Fruit fly (Drosophila melanogaster) whole organism, embryonic: ENCODE results near the gene SelT.

ENCODE experiments used
- ATbp ChIP-seq: fragments of 200-800 bp; sonication (Bioruptor generic); optimal IDR thresholded peaks from 2 replicates; lab custom pipeline; 2017; ENCODE audit warnings: missing biosample characterization, mild to moderate bottlenecking, missing genetic modification characterization, missing genetic modification reagents
- Ada2b ChIP-seq: fragments of 200-800 bp; sonication (Bioruptor generic); IDR thresholded peaks from 2 replicates; pipeline ENCODE4 v1.3.6; 2022; ENCODE audit warnings: missing biosample characterization, missing genetic modification characterization
- CG10147 ChIP-seq: fragments of 200-800 bp; sonication (Bioruptor generic); optimal IDR thresholded peaks from 2 replicates; lab custom pipeline; 2019; ENCODE audit warnings: missing biosample characterization, mild to moderate bottlenecking, missing genetic modification characterization, moderate library complexity
- CG10209 ChIP-seq: fragments of 200-800 bp; sonication (Bioruptor generic); optimal IDR thresholded peaks from 3 replicates; lab custom pipeline; 2017; ENCODE audit warnings: missing biosample characterization, mild to moderate bottlenecking, missing genetic modification characterization, missing genetic modification reagents
- CG10267 ChIP-seq: fragments of 200-800 bp; sonication (Bioruptor generic); optimal IDR thresholded peaks from 2 replicates; lab custom pipeline; 2018; ENCODE audit warnings: missing biosample characterization, mild to moderate bottlenecking, missing genetic modification characterization, moderate library complexity
- CG10543 ChIP-seq: fragments of 200-800 bp; sonication (Bioruptor generic); optimal IDR thresholded peaks from 3 replicates; lab custom pipeline; 2017; ENCODE audit warnings: missing biosample characterization, mild to moderate bottlenecking, missing genetic modification characterization, moderate library complexity
- CG11247 ChIP-seq: fragments of 200-800 bp; sonication (Bioruptor generic); IDR thresholded peaks from 2 replicates; pipeline ENCODE4 v1.3.6; 2022; ENCODE audit warnings: missing biosample characterization, missing genetic modification characterization
- CG11504 ChIP-seq: fragments of 200-800 bp; sonication (Bioruptor generic); optimal IDR thresholded peaks from 3 replicates; lab custom pipeline; 2019; ENCODE audit warnings: missing biosample characterization, mild to moderate bottlenecking, missing genetic modification characterization, moderate library complexity
- CG11696 ChIP-seq: fragments of 200-800 bp; sonication (Bioruptor generic); IDR thresholded peaks from 2 replicates; pipeline ENCODE4 v1.3.6; 2022; ENCODE audit warnings: missing biosample characterization, missing genetic modification characterization
- CG11723 ChIP-seq: fragments of 200-800 bp; sonication (Bioruptor generic); optimal IDR thresholded peaks from 2 replicates; lab custom pipeline; 2017; ENCODE audit warnings: missing biosample characterization, mild to moderate bottlenecking, missing genetic modification characterization
- CG12236 ChIP-seq: fragments of 200-800 bp; sonication (Bioruptor generic); optimal IDR thresholded peaks from 2 replicates; lab custom pipeline; 2016; ENCODE audit warnings: missing biosample characterization, missing genetic modification characterization
- CG15011 ChIP-seq: fragments of 200-800 bp; sonication (Bioruptor generic); optimal IDR thresholded peaks from 3 replicates; lab custom pipeline; 2018; ENCODE audit warnings: missing biosample characterization, mild to moderate bottlenecking, missing genetic modification characterization
- CG17328 ChIP-seq: fragments of 200-800 bp; sonication (Bioruptor generic); IDR thresholded peaks from 2 replicates; pipeline ENCODE4 v1.3.6; 2022; ENCODE audit warnings: missing biosample characterization, missing genetic modification characterization
- CG2120 ChIP-seq: fragments of 200-800 bp; sonication (Bioruptor generic); optimal IDR thresholded peaks from 3 replicates; lab custom pipeline; 2016; ENCODE audit warnings: missing biosample characterization, missing genetic modification characterization
- CG32767 ChIP-seq: fragments of 200-800 bp; sonication (Bioruptor generic); IDR thresholded peaks from 2 replicates; pipeline ENCODE4 v1.3.6; 2022; ENCODE audit warnings: missing biosample characterization, missing genetic modification characterization
- CG3407 ChIP-seq: fragments of 200-800 bp; sonication (Bioruptor generic); optimal IDR thresholded peaks from 2 replicates; lab custom pipeline; 2018; ENCODE audit warnings: missing biosample characterization, mild to moderate bottlenecking, missing genetic modification characterization
- CG6654 ChIP-seq: fragments of 200-800 bp; sonication (Bioruptor generic); optimal IDR thresholded peaks from 2 replicates; lab custom pipeline; 2017; ENCODE audit warnings: missing biosample characterization, mild to moderate bottlenecking, missing genetic modification characterization
- CG8924 ChIP-seq: fragments of 200-800 bp; optimal IDR thresholded peaks from 3 replicates; lab custom pipeline; 2019; ENCODE audit warnings: missing biosample characterization, mild to moderate bottlenecking, missing genetic modification characterization, moderate library complexity
- Drgx ChIP-seq: fragments of 200-800 bp; sonication (Bioruptor generic); IDR thresholded peaks from 2 replicates; pipeline ENCODE4 v1.3.6; 2022; ENCODE audit warnings: missing biosample characterization, missing genetic modification characterization
- H15 ChIP-seq: fragments of 200-800 bp; sonication (Bioruptor generic); IDR thresholded peaks from 3 replicates; pipeline ENCODE4 v1.3.6; 2022; ENCODE audit warnings: missing biosample characterization, missing genetic modification characterization
- HHEX ChIP-seq: fragments of 200-800 bp; sonication (Bioruptor generic); optimal IDR thresholded peaks from 3 replicates; lab custom pipeline; 2017; ENCODE audit warnings: missing biosample characterization, mild to moderate bottlenecking, missing genetic modification characterization, missing genetic modification reagents
- Med ChIP-seq: fragments of 200-800 bp; sonication (Bioruptor generic); peaks from one replicate; lab custom pipeline; 2016; ENCODE audit warnings: missing biosample characterization, missing genetic modification characterization, mild to moderate bottlenecking, inconsistent platforms, moderate library complexity
- Rx ChIP-seq: fragments of 200-800 bp; sonication (Bioruptor generic); IDR thresholded peaks from 2 replicates; pipeline ENCODE4 v1.3.6; 2022; ENCODE audit warnings: missing biosample characterization, missing genetic modification characterization
- Sox100B ChIP-seq: fragments of 200-800 bp; sonication (Bioruptor generic); optimal IDR thresholded peaks from 3 replicates; lab custom pipeline; 2018; ENCODE audit warnings: missing biosample characterization, mild to moderate bottlenecking, missing genetic modification characterization
- Sox102F ChIP-seq: fragments of 200-800 bp; sonication (Bioruptor generic); optimal IDR thresholded peaks from 2 replicates; lab custom pipeline; 2018; ENCODE audit warnings: missing biosample characterization, mild to moderate bottlenecking, missing genetic modification characterization, moderate library complexity
- al ChIP-seq: fragments of 200-800 bp; sonication (Bioruptor generic); IDR thresholded peaks from 2 replicates; pipeline ENCODE4 v1.3.6; 2022; ENCODE audit warnings: missing biosample characterization, missing genetic modification characterization
- bsh ChIP-seq, 2 experiments: fragments of 200-800 bp; sonication (Bioruptor generic); optimal IDR thresholded peaks; 2 replicates each; lab custom pipeline; 2017 to 2018; ENCODE audit warnings: mild to moderate bottlenecking in 2 of 2, missing biosample characterization in 2 of 2, missing genetic modification characterization in 2 of 2, moderate library complexity in 1 of 2
- cad ChIP-seq: fragments of >200 bp; optimal IDR thresholded peaks from 2 replicates; lab custom pipeline; 2017; ENCODE audit warnings: missing biosample characterization, missing genetic modification characterization
- ci ChIP-seq: fragments of 200-800 bp; sonication (Bioruptor generic); IDR thresholded peaks from 3 replicates; pipeline ENCODE4 v1.3.6; 2022; ENCODE audit warnings: missing biosample characterization, missing genetic modification characterization
- dimm ChIP-seq: fragments of 200-800 bp; sonication (Bioruptor generic); IDR thresholded peaks from 2 replicates; pipeline ENCODE4 v1.3.6; 2022; ENCODE audit warnings: missing biosample characterization, missing genetic modification characterization
- exex ChIP-seq: fragments of 200-800 bp; sonication (Bioruptor generic); optimal IDR thresholded peaks from 4 replicates; lab custom pipeline; 2018; ENCODE audit warnings: missing biosample characterization, mild to moderate bottlenecking, missing genetic modification characterization, moderate library complexity
- gem ChIP-seq: fragments of 200-800 bp; sonication (Bioruptor generic); optimal IDR thresholded peaks from 2 replicates; lab custom pipeline; 2019; ENCODE audit warnings: missing biosample characterization, mild to moderate bottlenecking, missing genetic modification characterization, moderate library complexity
- grau ChIP-seq: fragments of 200-800 bp; optimal IDR thresholded peaks from 3 replicates; lab custom pipeline; 2019; ENCODE audit warnings: missing biosample characterization, mild to moderate bottlenecking, missing genetic modification characterization, moderate library complexity
- kay ChIP-seq: fragments of 200-800 bp; sonication (Bioruptor generic); optimal IDR thresholded peaks from 2 replicates; lab custom pipeline; 2016; ENCODE audit warnings: missing biosample characterization, missing genetic modification characterization
- ken ChIP-seq: fragments of 200-800 bp; sonication (Bioruptor generic); IDR thresholded peaks from 3 replicates; pipeline ENCODE4 v1.3.6; 2022; ENCODE audit warnings: missing biosample characterization, missing genetic modification characterization
- lov ChIP-seq, 2 experiments: fragments of 200-800 bp in 1 of 2; fragments of >200 bp in 1 of 2; sonication (Bioruptor generic) in 1 of 2; IDR thresholded peaks in 1 of 2; optimal IDR thresholded peaks in 1 of 2; 2 replicates in 1 of 2; 3 replicates in 1 of 2; pipeline versions ENCODE4 v1.3.6 to Lab custom; 2017 to 2022; ENCODE audit warnings: missing biosample characterization in 1 of 2, missing genetic modification characterization in 1 of 2
- mld ChIP-seq: fragments of 200-800 bp; sonication (Bioruptor generic); IDR thresholded peaks from 3 replicates; pipeline ENCODE4 v1.3.6; 2022; ENCODE audit warnings: missing biosample characterization, missing genetic modification characterization; ENCODE audit not compliant: partially characterized antibody
- org-1 ChIP-seq: fragments of 200-800 bp; sonication (Bioruptor generic); optimal IDR thresholded peaks from 2 replicates; lab custom pipeline; 2017; ENCODE audit warnings: missing biosample characterization, missing genetic modification characterization
- row ChIP-seq: fragments of 200-800 bp; sonication (Bioruptor generic); IDR thresholded peaks from 3 replicates; pipeline ENCODE4 v1.3.6; 2022; ENCODE audit warnings: missing biosample characterization, missing genetic modification characterization
- sens ChIP-seq: fragments of 200-800 bp; sonication (Bioruptor generic); peaks from one replicate; lab custom pipeline; 2016; ENCODE audit warnings: missing biosample characterization, missing genetic modification characterization
- sisA ChIP-seq: fragments of 200-800 bp; sonication (Bioruptor generic); IDR thresholded peaks from 2 replicates; pipeline ENCODE4 v1.3.6; 2022; ENCODE audit warnings: missing biosample characterization, missing genetic modification characterization
- slbo ChIP-seq: fragments of 200-800 bp; sonication (Bioruptor generic); IDR thresholded peaks from 2 replicates; pipeline ENCODE4 v1.3.6; 2022; ENCODE audit warnings: missing biosample characterization, missing genetic modification characterization
- sqz ChIP-seq: fragments of 200-800 bp; sonication (Bioruptor generic); optimal IDR thresholded peaks from 3 replicates; lab custom pipeline; 2018; ENCODE audit warnings: missing biosample characterization, mild to moderate bottlenecking, missing genetic modification characterization
- tio ChIP-seq: fragments of 200-800 bp; sonication (Bioruptor generic); optimal IDR thresholded peaks from 2 replicates; lab custom pipeline; 2017; ENCODE audit warnings: missing biosample characterization, missing genetic modification characterization, inconsistent platforms
- toy ChIP-seq: fragments of 200-800 bp; sonication (Bioruptor generic); IDR thresholded peaks from 2 replicates; pipeline ENCODE4 v1.3.6; 2022; ENCODE audit warnings: missing biosample characterization, missing genetic modification characterization
- trem ChIP-seq: fragments of 200-800 bp; optimal IDR thresholded peaks from 3 replicates; lab custom pipeline; 2019; ENCODE audit warnings: missing biosample characterization, mild to moderate bottlenecking, missing genetic modification characterization, moderate library complexity
- unpg ChIP-seq: fragments of 200-800 bp; sonication (Bioruptor generic); optimal IDR thresholded peaks from 3 replicates; lab custom pipeline; 2018; ENCODE audit warnings: missing biosample characterization, mild to moderate bottlenecking, missing genetic modification characterization, moderate library complexity
- wdn ChIP-seq: fragments of 200-800 bp; sonication (Bioruptor generic); IDR thresholded peaks from 2 replicates; pipeline ENCODE4 v1.3.6; 2022; ENCODE audit warnings: missing biosample characterization, missing genetic modification characterization
- wor ChIP-seq: fragments of 200-800 bp; sonication (Bioruptor generic); IDR thresholded peaks from 2 replicates; pipeline ENCODE4 v1.3.6; 2022; ENCODE audit warnings: missing biosample characterization, missing genetic modification characterization

Gene SelT

dm6 chr2L:5002031-5002430, 8.7 kb upstream of the SelT start:
- TF ChIP-seq wdn (GFP tag; lab: Robert Waterston, UW) (0 out of 2 replicates have a peak, but pooled peaks have one; percentile 17), HHEX (GFP tag; lab: Kevin White, UChicago) (no peak), al (GFP tag; lab: Robert Waterston, UW) (no peak), cad (GFP tag; lab: Kevin White, UChicago) (peak; percentile 33), CG10543 (GFP tag; lab: Kevin White, UChicago) (no peak), mld (no peak), dimm (GFP tag; lab: Robert Waterston, UW) (no peak), CG15011 (no peak), Med (GFP tag; lab: Kevin White, UChicago) (peak; percentile 40), toy (GFP tag; lab: Robert Waterston, UW) (peak; percentile 41; the same call in 1 of the 2 replicates), CG10147 (no peak), exex (tag; lab: Kevin White, UChicago) (no peak), sqz (no peak), H15 (no peak), slbo (GFP tag; lab: Robert Waterston, UW) (0 out of 2 replicates have a peak, but pooled peaks have one; percentile 5), wor (GFP tag; lab: Robert Waterston, UW) (no peak), CG8924 (tag; lab: Kevin White, UChicago) (no peak), CG10267 (no peak), CG11723 (no peak), org-1 (GFP tag; lab: Kevin White, UChicago) (no peak), CG6654 (GFP tag; lab: Kevin White, UChicago) (peak; percentile 92), CG11247 (GFP tag; lab: Robert Waterston, UW) (no peak), kay (GFP tag; lab: Kevin White, UChicago) (no peak), Rx (GFP tag; lab: Robert Waterston, UW) (no peak)

dm6 chr2L:5002711-5003402, 7.9 kb upstream of the SelT start:
- peak; percentile 5 for TF ChIP-seq CG2120 (GFP tag; lab: Kevin White, UChicago)
- TF ChIP-seq Med (GFP tag; lab: Kevin White, UChicago) = peak; percentile 27
- peak; percentile 29 for TF ChIP-seq Sox102F (GFP tag; lab: Kevin White, UChicago)
- TF ChIP-seq Sox100B (GFP tag; lab: Kevin White, UChicago) = no peak
- TF ChIP-seq CG12236 (GFP tag; lab: Kevin White, UChicago) = no peak
- TF ChIP-seq ATbp (GFP tag; lab: Kevin White, UChicago) = peak; percentile 27
- peak; percentile 3 for TF ChIP-seq CG10209 (GFP tag; lab: Kevin White, UChicago)
- peak; percentile 70 for TF ChIP-seq Drgx (GFP tag; lab: Robert Waterston, UW)
- TF ChIP-seq sisA (GFP tag; lab: Robert Waterston, UW) = peak; percentile 31; the same call in 1 of the 2 replicates
- TF ChIP-seq mld = no peak
- 0 out of 2 replicates have a peak, but pooled peaks have one; percentile 40 for TF ChIP-seq CG17328 (GFP tag; lab: Robert Waterston, UW)
- TF ChIP-seq unpg (GFP tag; lab: Kevin White, UChicago) = no peak
- peak; percentile 54; the same call in 1 of the 2 replicates for TF ChIP-seq CG11696 (GFP tag; lab: Robert Waterston, UW)
- TF ChIP-seq Ada2b (GFP tag; lab: Robert Waterston, UW) = peak; percentile 38; the same call in 1 of the 2 replicates
- TF ChIP-seq ci (GFP tag; lab: Robert Waterston, UW) = 0 out of 3 replicates have a peak, but pooled peaks have one; percentile 40
- peak; percentile 21 for TF ChIP-seq gem (tag; lab: Kevin White, UChicago)
- no peak for TF ChIP-seq CG3407 (GFP tag; lab: Kevin White, UChicago)
- peak; percentile 72 for TF ChIP-seq sens (GFP tag; lab: Kevin White, UChicago)
- TF ChIP-seq CG32767 (GFP tag; lab: Robert Waterston, UW) = no peak
- peak; percentile 1 for TF ChIP-seq grau (tag; lab: Kevin White, UChicago)
- TF ChIP-seq bsh (GFP tag; optimal IDR thresholded peaks at IDR 0.05; lab: Kevin White, UChicago) = peak in 1 of 2 experiments; percentile 19
- TF ChIP-seq row (GFP tag; lab: Robert Waterston, UW) = peak; percentile 34; the same call in 1 of the 3 replicates
- 0 out of 3 replicates have a peak, but pooled peaks have one; percentile 5 for TF ChIP-seq ken (GFP tag; lab: Robert Waterston, UW)
- TF ChIP-seq CG11504 (tag; lab: Kevin White, UChicago) = peak; percentile 15
- TF ChIP-seq tio = peak; percentile 4
- TF ChIP-seq trem (tag; lab: Kevin White, UChicago) = no peak
- no peak for TF ChIP-seq lov (optimal IDR thresholded peaks at IDR 0.05; lab: Kevin White, UChicago)
- TF ChIP-seq lov (GFP tag; IDR thresholded peaks at IDR 0.05; lab: Robert Waterston, UW) = 0 out of 3 replicates have a peak, but pooled peaks have one; percentile 25
